Fruit fly (Drosophila melanogaster) whole organism, wandering third instar larva: ENCODE data around the gene Use1.

Experiments used
- CG32264 ChIP-seq: fragments of 200-800 bp; sonication (Bioruptor generic); optimal IDR thresholded peaks from 2 replicates; lab custom pipeline; 2016; ENCODE audit warnings: missing biosample characterization, missing genetic modification characterization
- CG9705 ChIP-seq: fragments of 200-800 bp; sonication (Bioruptor generic); optimal IDR thresholded peaks from 2 replicates; lab custom pipeline; 2018; ENCODE audit warnings: missing biosample characterization, mild to moderate bottlenecking, missing genetic modification characterization
- Dfd ChIP-seq: fragments of >200 bp; optimal IDR thresholded peaks from 2 replicates; lab custom pipeline; 2017; ENCODE audit warnings: missing biosample characterization, missing genetic modification characterization
- Myc ChIP-seq: fragments of >200 bp; optimal IDR thresholded peaks from 2 replicates; lab custom pipeline; 2017
- N ChIP-seq: fragments of >200 bp; optimal IDR thresholded peaks from 2 replicates; lab custom pipeline; 2018; ENCODE audit warnings: missing biosample characterization, missing external identifiers, missing genetic modification characterization
- OdsH ChIP-seq: fragments of 200-800 bp; sonication (Bioruptor generic); optimal IDR thresholded peaks from 2 replicates; lab custom pipeline; 2016; ENCODE audit warnings: missing biosample characterization, mild to moderate bottlenecking, missing genetic modification characterization
- brk ChIP-seq: fragments of 200-800 bp; sonication (Bioruptor generic); optimal IDR thresholded peaks from 2 replicates; lab custom pipeline; 2016; ENCODE audit warnings: missing biosample characterization, mild to moderate bottlenecking, missing genetic modification characterization
- dl ChIP-seq, 2 experiments: fragments of 175-275, 200-275 bp in 1 of 2; fragments of 200-275 bp in 1 of 2; sonication (Bioruptor generic); optimal IDR thresholded peaks; lab custom pipeline; 2018; ENCODE audit warnings: mild to moderate bottlenecking in 2 of 2, missing biosample characterization in 2 of 2, missing genetic modification characterization in 2 of 2, moderate library complexity in 2 of 2; ENCODE audit not compliant: partially characterized antibody in 2 of 2, insufficient read depth in 1 of 2
- foxo ChIP-seq, 2 experiments: fragments of 200-800 bp; sonication (Bioruptor generic); optimal IDR thresholded peaks; 2 replicates in 1 of 2; 3 replicates in 1 of 2; lab custom pipeline; 2016 to 2017; ENCODE audit warnings: missing biosample characterization in 2 of 2, missing genetic modification characterization in 2 of 2
- h ChIP-seq: fragments of 200-800 bp; sonication (Bioruptor generic); optimal IDR thresholded peaks from 3 replicates; lab custom pipeline; 2016; ENCODE audit warnings: missing biosample characterization, mild to moderate bottlenecking, missing genetic modification characterization
- pan ChIP-seq: fragments of >200 bp; optimal IDR thresholded peaks from 2 replicates; lab custom pipeline; 2017
- usp ChIP-seq: fragments of >200 bp; optimal IDR thresholded peaks from 2 replicates; lab custom pipeline; 2017; ENCODE audit warnings: missing biosample characterization, missing genetic modification characterization

DNA sequence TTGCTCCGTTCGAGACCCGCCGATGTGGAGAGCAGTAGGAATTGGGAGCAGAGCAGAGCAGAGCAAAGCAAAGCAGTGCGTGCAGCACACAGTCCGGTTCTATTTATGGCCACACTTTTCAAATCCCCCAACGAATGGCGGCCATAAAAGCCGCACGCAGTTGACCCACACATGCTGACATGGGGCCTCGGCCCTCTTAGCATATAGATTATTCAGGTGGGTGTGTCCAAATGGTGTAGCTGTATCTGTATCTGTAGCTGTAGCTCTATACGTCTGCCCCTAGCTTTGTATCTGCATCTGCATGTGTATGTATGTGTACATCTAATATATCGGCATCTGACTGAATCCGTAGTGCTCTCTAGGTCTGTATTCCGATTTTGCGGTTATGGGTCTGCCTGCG lies 15.7 kb downstream of the Use1 start:
- no peak for TF ChIP-seq h
- no peak for TF ChIP-seq usp (GFP tag; lab: Kevin White, UChicago)
- TF ChIP-seq Dfd (GFP tag; lab: Kevin White, UChicago): no peak
- no peak for TF ChIP-seq foxo (GFP tag; optimal IDR thresholded peaks at IDR 0.05; lab: Kevin White, UChicago)
- TF ChIP-seq pan (lab: Kevin White, UChicago): no peak
- TF ChIP-seq CG32264 (GFP tag; lab: Kevin White, UChicago): no peak
- no peak for TF ChIP-seq N (GFP tag; lab: Kevin White, UChicago)
- no peak for TF ChIP-seq brk
- TF ChIP-seq dl (GFP tag; optimal IDR thresholded peaks at IDR 0.05; lab: Kevin White, UChicago; ENCODE audit: insufficient read depth in 1 of 2, partially characterized antibody in 2 of 2): no peak
- TF ChIP-seq Myc: no peak
- no peak for TF ChIP-seq CG9705 (GFP tag; lab: Kevin White, UChicago)
- no peak for TF ChIP-seq OdsH (GFP tag; lab: Kevin White, UChicago)
